Worm (Caenorhabditis elegans): ENCODE data around the gene cept-1.

cept-1 gene

DNA sequence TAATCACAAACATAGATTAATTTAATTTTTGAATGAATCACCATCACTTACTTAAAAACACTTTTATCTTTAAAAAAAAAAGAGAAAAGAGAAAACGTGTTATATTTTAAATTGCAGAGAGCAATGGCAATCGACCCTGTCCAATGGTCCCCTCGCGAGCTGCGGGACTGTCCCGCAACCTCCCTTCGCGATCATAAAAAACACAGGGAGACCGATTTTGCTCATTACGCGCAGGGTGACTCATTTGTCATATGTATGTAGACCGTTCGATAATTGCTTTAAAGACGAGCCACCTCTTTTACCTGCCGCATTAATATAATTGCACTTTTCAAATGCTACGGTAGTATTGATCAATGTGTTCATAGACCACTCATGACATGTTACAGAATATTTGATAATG lies 31.8 kb upstream of the cept-1 start:
- no peak for TF ChIP-seq ceh-24 (tag; optimal IDR thresholded peaks at IDR 0.05)
- no peak for TF ChIP-seq ceh-31 (tag; optimal IDR thresholded peaks at IDR 0.05)
- TF ChIP-seq elt-2 (tag; optimal IDR thresholded peaks at IDR 0.05), result peak; percentile 11
- TF ChIP-seq ceh-9 (tag; optimal IDR thresholded peaks at IDR 0.05), result no peak
- peak; percentile 96 for TF ChIP-seq sdc-2 (tag; optimal IDR thresholded peaks at IDR 0.05)

DNA sequence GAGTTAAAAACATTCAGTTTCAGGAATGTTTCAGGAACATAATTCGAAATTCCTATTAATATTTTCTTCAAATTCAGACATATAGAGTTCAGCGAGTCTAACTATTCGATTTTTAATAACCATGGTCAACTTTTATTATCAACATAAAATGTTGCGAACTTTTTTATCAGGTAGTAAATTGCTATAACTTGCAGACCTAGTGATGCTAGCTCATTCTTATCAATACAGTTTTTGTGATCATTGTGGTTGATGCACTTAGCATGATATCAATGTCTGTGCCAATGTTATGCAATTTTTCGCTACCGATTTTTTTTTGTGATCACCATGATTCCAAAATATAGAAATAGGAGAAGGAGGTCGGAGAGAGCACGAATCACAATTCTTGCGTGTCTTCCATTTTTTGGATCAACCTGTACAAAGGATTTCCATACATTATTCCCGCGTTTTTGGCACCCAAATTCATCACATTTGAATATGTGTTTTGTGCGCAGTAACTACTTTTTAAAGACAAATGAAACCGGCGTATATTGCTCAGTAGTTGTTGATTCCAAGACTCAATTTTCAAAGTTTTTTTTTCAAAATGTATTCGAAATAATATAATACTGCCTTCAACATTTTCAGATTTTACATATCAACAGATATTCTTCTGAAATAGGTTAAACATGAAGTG lies 30.6 kb upstream of the cept-1 start, which contains the start of gene pgp-12:
Gene pgp-12, plus strand, starts transcription at position 620 of the 670 bp plus-strand sequence.
- TF ChIP-seq lin-11 (tag; optimal IDR thresholded peaks at IDR 0.05) (no peak), ets-4 (tag; optimal IDR thresholded peaks at IDR 0.05) (no peak), odd-2 (tag; optimal IDR thresholded peaks at IDR 0.05) (no peak), gmeb-2 (tag; optimal IDR thresholded peaks at IDR 0.05) (no peak), npax-4 (tag; optimal IDR thresholded peaks at IDR 0.05) (no peak), ceh-34 (tag; optimal IDR thresholded peaks at IDR 0.05) (no peak), ztf-16 (tag; optimal IDR thresholded peaks at IDR 0.05) (no peak), ahr-1 (tag; optimal IDR thresholded peaks at IDR 0.05) (no peak), pax-1 (tag; optimal IDR thresholded peaks at IDR 0.05) (no peak), lim-6 (tag; optimal IDR thresholded peaks at IDR 0.05) (no peak), sox-2 (GFP tag; IDR thresholded peaks at IDR 0.05) (no peak), pag-3 (tag; optimal IDR thresholded peaks at IDR 0.05; ENCODE audit: borderline replicate concordance) (no peak), sdc-2 (tag; optimal IDR thresholded peaks at IDR 0.05) (no peak), nhr-232 (tag; optimal IDR thresholded peaks at IDR 0.05) (no peak), unc-42 (tag; optimal IDR thresholded peaks at IDR 0.05) (no peak), ceh-30 (tag; optimal IDR thresholded peaks at IDR 0.05) (no peak), syd-9 (tag; optimal IDR thresholded peaks at IDR 0.05) (no peak), hlh-30 (tag; optimal IDR thresholded peaks at IDR 0.05; ENCODE audit: insufficient read depth) (no peak)

DNA sequence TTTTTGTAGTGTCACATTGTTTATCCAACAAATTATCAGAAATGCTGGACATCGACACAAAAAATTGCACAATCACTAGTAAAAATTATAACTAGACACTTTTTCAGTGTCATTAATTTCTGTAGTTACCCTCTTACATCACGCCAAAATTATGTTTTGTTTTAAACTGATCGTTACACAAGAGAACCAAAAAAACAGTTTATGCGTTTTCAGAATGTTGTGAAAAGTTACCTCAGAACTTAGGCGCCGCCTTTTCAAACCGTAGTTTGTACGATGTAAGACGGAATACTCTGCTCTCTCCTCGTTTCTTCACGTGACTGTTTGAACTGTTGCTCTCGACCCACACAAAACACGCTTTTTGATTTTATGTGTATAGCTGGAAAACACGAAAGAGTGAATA lies 23.4 kb upstream of the cept-1 start, which contains the start of gene pgp-13:
Gene pgp-13, plus strand, starts transcription at position 301 of the 400 bp plus-strand sequence.
- TF ChIP-seq unc-55 (GFP tag; optimal IDR thresholded peaks at IDR 0.05) (no peak), rnt-1 (tag; optimal IDR thresholded peaks at IDR 0.05) (no peak), sox-2 (GFP tag; IDR thresholded peaks at IDR 0.05) (no peak), ahr-1 (tag; optimal IDR thresholded peaks at IDR 0.05) (no peak), npax-4 (tag; optimal IDR thresholded peaks at IDR 0.05) (no peak), K09A11.1 (tag; optimal IDR thresholded peaks at IDR 0.05; ENCODE audit: insufficient read depth) (no peak), fax-1 (tag; optimal IDR thresholded peaks at IDR 0.05) (no peak), hlh-8 (tag; optimal IDR thresholded peaks at IDR 0.05) (no peak), nhr-232 (tag; optimal IDR thresholded peaks at IDR 0.05) (no peak), F13H6.1 (tag; optimal IDR thresholded peaks at IDR 0.05) (no peak), ets-4 (tag; optimal IDR thresholded peaks at IDR 0.05) (no peak), ref-2 (tag; optimal IDR thresholded peaks at IDR 0.05) (no peak), pros-1 (tag; optimal IDR thresholded peaks at IDR 0.05) (no peak), fkh-6 (tag; optimal IDR thresholded peaks at IDR 0.05) (no peak)

DNA sequence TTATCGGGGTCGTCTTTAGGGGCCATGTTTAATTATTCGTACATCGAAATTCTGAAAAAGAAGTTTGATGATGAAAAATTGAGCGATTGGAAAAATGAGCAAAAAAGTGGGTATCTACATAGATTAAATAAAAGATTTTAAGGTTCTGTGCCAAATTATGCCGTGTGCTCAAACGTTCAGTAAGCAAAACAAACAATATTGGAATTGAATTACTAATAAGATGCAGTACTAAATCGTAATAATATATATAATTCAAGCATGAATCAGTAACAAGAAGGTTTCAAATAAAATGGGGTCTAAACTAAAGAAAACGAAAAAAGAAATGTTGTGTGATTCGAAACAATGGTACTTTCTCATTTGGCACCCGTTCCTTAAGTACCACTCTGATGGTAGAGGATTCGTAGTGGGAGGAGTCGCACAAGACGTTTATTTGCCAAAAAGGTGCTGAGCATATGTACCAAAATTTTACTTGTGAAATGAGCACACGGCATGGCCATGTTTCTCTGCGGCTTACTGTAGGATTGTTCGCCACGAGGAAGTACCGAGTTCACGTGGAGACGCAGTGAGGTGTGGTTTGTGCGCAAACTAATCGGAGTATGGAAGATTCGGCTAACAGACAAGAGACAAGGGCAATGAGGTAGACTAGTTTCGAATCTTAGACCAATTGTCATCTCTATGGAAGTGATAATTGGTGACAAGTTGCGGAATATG lies 12.2 kb upstream of the cept-1 start, which contains the start of gene pgp-14:
Gene pgp-14, minus strand, starts transcription at position 51 of the 711 bp plus-strand sequence.
- no peak for TF ChIP-seq ceh-34 (tag; optimal IDR thresholded peaks at IDR 0.05)
- no peak for TF ChIP-seq madf-2 (tag; optimal IDR thresholded peaks at IDR 0.05)
- peak; percentile 1 for TF ChIP-seq sdc-2 (tag; optimal IDR thresholded peaks at IDR 0.05)

DNA sequence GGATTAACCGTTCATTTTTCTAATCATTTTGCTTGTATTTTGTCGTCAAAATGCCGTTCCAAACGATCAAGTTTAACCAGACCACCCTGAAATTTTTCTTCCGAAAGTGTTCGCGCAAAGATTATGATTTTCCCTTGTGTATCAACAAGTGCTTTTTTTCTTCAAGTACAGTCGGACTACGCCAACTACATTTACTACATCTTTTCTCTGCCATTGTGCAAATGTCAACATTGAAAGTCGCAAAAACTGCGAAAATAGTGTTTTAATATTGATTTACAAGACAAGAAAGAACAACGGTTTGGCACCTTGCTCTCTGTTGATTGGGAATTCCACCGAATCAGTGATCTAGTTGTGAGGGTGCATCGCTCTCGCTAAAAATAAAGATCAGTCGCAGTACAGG lies 11.1 kb upstream of the cept-1 start:
- TF ChIP-seq ceh-45 (GFP tag; IDR thresholded peaks at IDR 0.05) (no peak), unc-42 (tag; optimal IDR thresholded peaks at IDR 0.05) (no peak), elt-4 (tag; optimal IDR thresholded peaks at IDR 0.05) (no peak), pag-3 (tag; optimal IDR thresholded peaks at IDR 0.05; ENCODE audit: borderline replicate concordance) (no peak), ets-4 (tag; optimal IDR thresholded peaks at IDR 0.05) (no peak), mec-3 (tag; optimal IDR thresholded peaks at IDR 0.05; ENCODE audit: borderline replicate concordance) (no peak), ceh-22 (tag; optimal IDR thresholded peaks at IDR 0.05) (no peak), npax-4 (tag; optimal IDR thresholded peaks at IDR 0.05) (no peak), T23F11.4 (GFP tag; optimal IDR thresholded peaks at IDR 0.05) (no peak), ceh-18 (tag; optimal IDR thresholded peaks at IDR 0.05) (no peak), dmd-4 (tag; optimal IDR thresholded peaks at IDR 0.05; ENCODE audit: borderline replicate concordance) (no peak), pros-1 (tag; optimal IDR thresholded peaks at IDR 0.05) (no peak), pat-9 (tag; optimal IDR thresholded peaks at IDR 0.05) (no peak), ceh-6 (GFP tag; optimal IDR thresholded peaks at IDR 0.05) (no peak), gmeb-2 (tag; optimal IDR thresholded peaks at IDR 0.05) (no peak), sox-4 (tag; optimal IDR thresholded peaks at IDR 0.05) (no peak)
